Worm (Caenorhabditis elegans) whole organism, L4 larva: ENCODE results near the gene B0334.5.

Source experiments
- R02D3.7 ChIP-seq: fragments of 150-350 bp; sonication (generic microtip); optimal IDR thresholded peaks from 3 replicates; lab custom pipeline; 2014; ENCODE audit warnings: missing biosample characterization, missing genetic modification characterization
- T26A8.4 ChIP-seq: fragments of 200-800 bp; sonication (Bioruptor generic); IDR thresholded peaks from 2 replicates; pipeline ENCODE4 v1.3.6; 2022; ENCODE audit warnings: missing genetic modification characterization, missing compliant biosample characterization
- hmg-1.1 ChIP-seq: fragments of 200-800 bp; sonication (Bioruptor generic); IDR thresholded peaks from 2 replicates; pipeline ENCODE4 v1.3.6; 2022; ENCODE audit warnings: missing genetic modification reagents, missing genetic modification characterization, missing compliant biosample characterization
- lin-39 ChIP-seq: fragments of 150-350 bp; optimal IDR thresholded peaks from 2 replicates; lab custom pipeline; 2014; ENCODE audit warnings: missing biosample characterization, missing genetic modification reagents, missing genetic modification characterization
- mep-1 ChIP-seq: fragments of 150-350 bp; sonication (generic microtip); optimal IDR thresholded peaks from 3 replicates; lab custom pipeline; 2014; ENCODE audit warnings: missing biosample characterization, missing genetic modification characterization
- unc-130 ChIP-seq: sonication (generic microtip); optimal IDR thresholded peaks from 2 replicates; lab custom pipeline; 2016; ENCODE audit warnings: missing genetic modification reagents, missing genetic modification characterization, missing compliant biosample characterization
- ztf-7 ChIP-seq: fragments of 150-350 bp; optimal IDR thresholded peaks from 2 replicates; lab custom pipeline; 2014; ENCODE audit warnings: missing biosample characterization, missing genetic modification characterization

- TF ChIP-seq R02D3.7 (tag; lab: Kevin White, UChicago) = no peak
- no peak for TF ChIP-seq T26A8.4
- TF ChIP-seq ztf-7 = no peak
- no peak for TF ChIP-seq mep-1
- TF ChIP-seq hmg-1.1 (GFP tag; lab: Robert Waterston, UW) = no peak
- TF ChIP-seq unc-130 (GFP tag; lab: Kevin White, UChicago) = no peak
- no peak for TF ChIP-seq lin-39
Measured at ce11 chrII:11448753-11449152, 48.7 kb upstream of the B0334.5 start, which contains the start of gene W02B12.1.
